Worm (Caenorhabditis elegans) whole organism, L2 larva: ENCODE results near the gene fbf-2.

Experiments used
- C34F6.9 ChIP-seq: fragments of 150-350 bp; optimal IDR thresholded peaks from 2 replicates; lab custom pipeline; 2014; ENCODE audit warnings: missing biosample characterization, missing genetic modification characterization
- R02D3.7 ChIP-seq: fragments of 150-350 bp; optimal IDR thresholded peaks from 2 replicates; lab custom pipeline; 2014; ENCODE audit warnings: missing biosample characterization, missing genetic modification characterization
- blmp-1 ChIP-seq: sonication (generic microtip); optimal IDR thresholded peaks from 2 replicates; lab custom pipeline; 2017; ENCODE audit warnings: missing genetic modification characterization, mild to moderate bottlenecking, missing compliant biosample characterization, antibody characterized with exemption, moderate library complexity; ENCODE audit not compliant: insufficient read depth
- egl-27 ChIP-seq: sonication (generic microtip); optimal IDR thresholded peaks from 3 replicates; lab custom pipeline; 2017; ENCODE audit warnings: missing biosample characterization, missing genetic modification reagents, missing genetic modification characterization
- elt-3 ChIP-seq: sonication (generic microtip); optimal IDR thresholded peaks from 2 replicates; lab custom pipeline; 2017; ENCODE audit warnings: missing biosample characterization, missing genetic modification characterization
- mab-5 ChIP-seq: fragments of 150-350 bp; optimal IDR thresholded peaks from 2 replicates; lab custom pipeline; 2014; ENCODE audit warnings: missing biosample characterization, missing genetic modification characterization
- nhr-11 ChIP-seq: fragments of 150-350 bp; optimal IDR thresholded peaks from 2 replicates; lab custom pipeline; 2014; ENCODE audit warnings: missing biosample characterization, missing genetic modification characterization
- sma-9 ChIP-seq, 2 experiments: fragments of 150-350 bp in 1 of 2; sonication (generic microtip) in 1 of 2; optimal IDR thresholded peaks; 2 replicates each; lab custom pipeline; 2014 to 2016; ENCODE audit warnings: missing genetic modification characterization in 2 of 2, mild to moderate bottlenecking in 1 of 2, missing biosample characterization in 1 of 2, missing compliant biosample characterization in 1 of 2, missing genetic modification reagents in 1 of 2, moderate library complexity in 1 of 2
- snpc-4 ChIP-seq: fragments of 150-350 bp; optimal IDR thresholded peaks from 2 replicates; lab custom pipeline; 2014; ENCODE audit warnings: missing biosample characterization, missing genetic modification characterization
- unc-62 ChIP-seq: fragments of 150-350 bp; optimal IDR thresholded peaks from 2 replicates; lab custom pipeline; 2014; ENCODE audit warnings: missing biosample characterization, missing genetic modification reagents, missing genetic modification characterization

DNA sequence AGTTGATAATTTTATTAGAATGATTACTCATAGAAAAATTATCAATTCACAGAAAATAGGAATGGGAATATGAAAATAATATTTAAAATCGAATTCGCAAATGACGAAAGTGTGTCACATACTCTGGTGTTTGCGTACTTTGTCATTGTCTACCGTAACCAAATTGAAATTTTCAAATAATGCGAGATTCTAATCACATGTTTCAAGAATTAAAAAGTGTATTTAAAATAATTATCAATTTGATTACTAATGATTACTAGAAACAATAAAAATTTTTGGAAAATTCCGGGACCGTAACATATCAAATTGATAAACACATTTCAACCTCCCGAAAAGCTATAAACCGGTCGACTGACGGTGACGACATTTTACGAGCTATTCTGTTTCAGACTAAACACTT is at the start of gene fbf-2, which contains the start of gene nspg-3:
- TF ChIP-seq egl-27 (tag; lab: Kevin White, UChicago), result no peak
- no peak for TF ChIP-seq C34F6.9 (tag; lab: Kevin White, UChicago)
- no peak for TF ChIP-seq sma-9 (GFP tag; optimal IDR thresholded peaks at IDR 0.05; lab: Kevin White, UChicago)
- TF ChIP-seq sma-9 (tag; optimal IDR thresholded peaks at IDR 0.05; lab: Kevin White, UChicago), result no peak
- TF ChIP-seq nhr-11 (tag; lab: Kevin White, UChicago), result no peak
- TF ChIP-seq elt-3 (tag; lab: Kevin White, UChicago), result no peak
- TF ChIP-seq unc-62 (GFP tag; lab: Kevin White, UChicago), result no peak
- TF ChIP-seq snpc-4 (tag; lab: Kevin White, UChicago), result no peak
- TF ChIP-seq R02D3.7 (tag; lab: Kevin White, UChicago), result no peak
- no peak for TF ChIP-seq blmp-1 (tag; lab: Kevin White, UChicago)
- no peak for TF ChIP-seq mab-5 (tag; lab: Kevin White, UChicago)
